Worm (Caenorhabditis elegans) whole organism, young adult: Measurements from ENCODE around the gene srg-50.

Experiments used
- B0019.2 ChIP-seq: fragments of 200-800 bp; sonication (Bioruptor generic); conservative IDR thresholded peaks from 2 replicates; pipeline ENCODE4 v1.3.6; 2022; ENCODE audit warnings: missing genetic modification reagents, missing genetic modification characterization, missing compliant biosample characterization
- F52B5.7 ChIP-seq: sonication (generic microtip); optimal IDR thresholded peaks from 2 replicates; lab custom pipeline; 2016; ENCODE audit warnings: mild to moderate bottlenecking, missing genetic modification characterization, missing compliant biosample characterization
- Y53G8AR.9 ChIP-seq: fragments of 200-800 bp; sonication (Bioruptor generic); conservative IDR thresholded peaks from 2 replicates; pipeline ENCODE4 v1.3.6; 2022; ENCODE audit warnings: missing genetic modification reagents, missing genetic modification characterization, missing compliant biosample characterization
- Y79H2A.3 ChIP-seq: fragments of 200-800 bp; sonication (Bioruptor generic); conservative IDR thresholded peaks from 2 replicates; pipeline ENCODE4 v1.3.6; 2022; ENCODE audit warnings: missing genetic modification reagents, missing genetic modification characterization, missing compliant biosample characterization
- ZK185.1 ChIP-seq: sonication (generic microtip); optimal IDR thresholded peaks from 2 replicates; lab custom pipeline; 2016; ENCODE audit warnings: mild to moderate bottlenecking, missing genetic modification characterization, missing compliant biosample characterization; ENCODE audit not compliant: poor library complexity, severe bottlenecking
- aptf-2 ChIP-seq: fragments of 200-800 bp; sonication (Bioruptor generic); conservative IDR thresholded peaks from 2 replicates; pipeline ENCODE4 v1.3.6; 2022; ENCODE audit warnings: missing genetic modification reagents, missing genetic modification characterization, missing compliant biosample characterization
- ccch-3 ChIP-seq: fragments of 200-800 bp; sonication (Bioruptor generic); optimal IDR thresholded peaks from 2 replicates; lab custom pipeline; 2018; ENCODE audit warnings: mild to moderate bottlenecking, missing genetic modification characterization, missing compliant biosample characterization
- ceh-79 ChIP-seq: sonication (generic microtip); optimal IDR thresholded peaks from 2 replicates; lab custom pipeline; 2017; ENCODE audit warnings: mild to moderate bottlenecking, missing genetic modification characterization, missing compliant biosample characterization
- die-1 ChIP-seq: sonication (generic microtip); optimal IDR thresholded peaks from 2 replicates; lab custom pipeline; 2016; ENCODE audit warnings: missing genotype, mild to moderate bottlenecking, missing genetic modification characterization, missing compliant biosample characterization
- dpl-1 ChIP-seq: fragments of 150-350 bp; optimal IDR thresholded peaks from 2 replicates; lab custom pipeline; 2014; ENCODE audit warnings: missing biosample characterization, missing genetic modification reagents, missing genetic modification characterization
- egl-44 ChIP-seq: fragments of 200-800 bp; sonication (Bioruptor generic); IDR thresholded peaks from 2 replicates; pipeline ENCODE4 v1.3.6; 2022; ENCODE audit warnings: missing genetic modification reagents, missing genetic modification characterization, missing compliant biosample characterization
- egrh-3 ChIP-seq: fragments of 200-800 bp; sonication (Bioruptor generic); IDR thresholded peaks from 2 replicates; pipeline ENCODE4 v1.3.6; 2022; ENCODE audit warnings: missing genetic modification reagents, missing genetic modification characterization, missing compliant biosample characterization
- hlh-26 ChIP-seq: fragments of 200-800 bp; sonication (Bioruptor generic); conservative IDR thresholded peaks from 2 replicates; pipeline ENCODE4 v1.3.6; 2022; ENCODE audit warnings: missing genetic modification reagents, missing genetic modification characterization, missing compliant biosample characterization
- lag-1 ChIP-seq: fragments of 200-800 bp; sonication (Bioruptor generic); IDR thresholded peaks from 2 replicates; pipeline ENCODE4 v1.3.6; 2022; ENCODE audit warnings: missing genetic modification reagents, missing genetic modification characterization, missing compliant biosample characterization
- let-607 ChIP-seq, 2 experiments: fragments of 200-800 bp in 1 of 2; sonication (Bioruptor generic) in 1 of 2; sonication (generic microtip) in 1 of 2; optimal IDR thresholded peaks; 2 replicates each; lab custom pipeline; 2016 to 2018; ENCODE audit warnings: mild to moderate bottlenecking in 2 of 2, missing compliant biosample characterization in 2 of 2, missing genetic modification characterization in 2 of 2, moderate library complexity in 2 of 2, missing genotype in 1 of 2
- lin-40 ChIP-seq: sonication (generic microtip); optimal IDR thresholded peaks from 2 replicates; lab custom pipeline; 2016; ENCODE audit warnings: missing genetic modification characterization, mild to moderate bottlenecking, missing compliant biosample characterization, missing genotype, missing genetic modification reagents
- lin-54 ChIP-seq: fragments of 200-800 bp; sonication (Bioruptor generic); optimal IDR thresholded peaks from 2 replicates; lab custom pipeline; 2018; ENCODE audit warnings: mild to moderate bottlenecking, missing genetic modification characterization, missing compliant biosample characterization
- lir-1 ChIP-seq: fragments of 200-800 bp; sonication (Bioruptor generic); conservative IDR thresholded peaks from 2 replicates; pipeline ENCODE4 v1.3.6; 2022; ENCODE audit warnings: missing genetic modification reagents, missing genetic modification characterization, missing compliant biosample characterization
- lsl-1 ChIP-seq: fragments of 200-800 bp; sonication (Bioruptor generic); optimal IDR thresholded peaks from 2 replicates; lab custom pipeline; 2018; ENCODE audit warnings: mild to moderate bottlenecking, missing genetic modification characterization, moderate library complexity, missing compliant biosample characterization
- lsy-27 ChIP-seq: sonication (generic microtip); optimal IDR thresholded peaks from 2 replicates; lab custom pipeline; 2017; ENCODE audit warnings: missing genetic modification characterization, mild to moderate bottlenecking, missing compliant biosample characterization, antibody characterized with exemption, missing genotype, borderline replicate concordance; ENCODE audit not compliant: insufficient read depth
- madf-6 ChIP-seq: fragments of 200-800 bp; sonication (Bioruptor generic); IDR thresholded peaks from 2 replicates; pipeline ENCODE4 v1.3.6; 2022; ENCODE audit warnings: missing genetic modification reagents, missing genetic modification characterization, missing compliant biosample characterization
- madf-8 ChIP-seq: fragments of 200-800 bp; sonication (Bioruptor generic); conservative IDR thresholded peaks from 2 replicates; pipeline ENCODE4 v1.3.6; 2022; ENCODE audit warnings: missing genetic modification reagents, missing genetic modification characterization, missing compliant biosample characterization
- mel-28 ChIP-seq: sonication (generic microtip); optimal IDR thresholded peaks from 2 replicates; lab custom pipeline; 2016; ENCODE audit warnings: borderline replicate concordance, mild to moderate bottlenecking, missing genetic modification characterization, missing compliant biosample characterization
- mes-4 ChIP-seq: sonication (generic microtip); optimal IDR thresholded peaks from 2 replicates; lab custom pipeline; 2016; ENCODE audit warnings: missing genotype, missing genetic modification characterization, missing compliant biosample characterization
- nfya-1 ChIP-seq: sonication (generic microtip); optimal IDR thresholded peaks from 2 replicates; lab custom pipeline; 2017; ENCODE audit warnings: antibody characterized with exemption, missing compliant biosample characterization, missing genetic modification characterization, borderline replicate concordance; ENCODE audit not compliant: insufficient read depth
- rcor-1 ChIP-seq: fragments of 200-800 bp; sonication (Bioruptor generic); IDR thresholded peaks from 2 replicates; pipeline ENCODE4 v1.3.6; 2022; ENCODE audit warnings: missing genetic modification reagents, missing genetic modification characterization, missing compliant biosample characterization
- rec-8 ChIP-seq, 2 experiments: sonication (generic microtip); optimal IDR thresholded peaks; 2 replicates each; lab custom pipeline; 2016; ENCODE audit warnings: mild to moderate bottlenecking in 2 of 2, missing genetic modification characterization in 2 of 2, missing genetic modification reagents in 2 of 2, missing genotype in 2 of 2, missing biosample characterization in 1 of 2, missing compliant biosample characterization in 1 of 2, moderate library complexity in 1 of 2
- repo-1 ChIP-seq: sonication (generic microtip); optimal IDR thresholded peaks from 2 replicates; lab custom pipeline; 2017; ENCODE audit warnings: mild to moderate bottlenecking, missing genetic modification characterization, missing compliant biosample characterization
- sdz-38 ChIP-seq: sonication (generic microtip); optimal IDR thresholded peaks from 2 replicates; lab custom pipeline; 2016; ENCODE audit warnings: missing genotype, missing genetic modification characterization, missing compliant biosample characterization
- sea-2 ChIP-seq: fragments of 200-800 bp; sonication (Bioruptor generic); IDR thresholded peaks from 2 replicates; pipeline ENCODE4 v1.3.6; 2022; ENCODE audit warnings: missing genetic modification characterization, missing compliant biosample characterization
- snpc-1.3 ChIP-seq: sonication (generic microtip); optimal IDR thresholded peaks from 2 replicates; lab custom pipeline; 2017; ENCODE audit warnings: missing genetic modification characterization, mild to moderate bottlenecking, missing compliant biosample characterization, antibody characterized with exemption, moderate library complexity, missing genotype, missing genetic modification reagents; ENCODE audit not compliant: insufficient read depth
- snpc-3.4 ChIP-seq: sonication (generic microtip); optimal IDR thresholded peaks from 2 replicates; lab custom pipeline; 2017; ENCODE audit warnings: missing genetic modification characterization, mild to moderate bottlenecking, missing compliant biosample characterization, antibody characterized with exemption, moderate library complexity, missing genotype, missing genetic modification reagents
- tbp1 ChIP-seq: fragments of 200-800 bp; sonication (Bioruptor generic); optimal IDR thresholded peaks from 2 replicates; lab custom pipeline; 2018; ENCODE audit warnings: mild to moderate bottlenecking, missing genetic modification characterization, missing compliant biosample characterization
- zim-3 ChIP-seq: sonication (generic microtip); optimal IDR thresholded peaks from 2 replicates; lab custom pipeline; 2017; ENCODE audit warnings: mild to moderate bottlenecking, missing genetic modification characterization, moderate library complexity, missing compliant biosample characterization
- ztf-18 ChIP-seq: sonication (generic microtip); optimal IDR thresholded peaks from 2 replicates; lab custom pipeline; 2016; ENCODE audit warnings: missing genotype, mild to moderate bottlenecking, missing genetic modification characterization, missing compliant biosample characterization
- ztf-25 ChIP-seq: fragments of 200-800 bp; sonication (Bioruptor generic); IDR thresholded peaks from 2 replicates; pipeline ENCODE4 v1.3.6; 2022; ENCODE audit warnings: missing genetic modification reagents, missing genetic modification characterization, missing compliant biosample characterization
- ztf-26 ChIP-seq: sonication (generic microtip); optimal IDR thresholded peaks from 2 replicates; lab custom pipeline; 2017; ENCODE audit warnings: missing genetic modification characterization, missing compliant biosample characterization
- ztf-28 ChIP-seq: fragments of 200-800 bp; sonication (Bioruptor generic); IDR thresholded peaks from 2 replicates; pipeline ENCODE4 v1.3.6; 2022; ENCODE audit warnings: missing genetic modification reagents, missing genetic modification characterization, missing compliant biosample characterization
- ztf-6 ChIP-seq: fragments of 200-800 bp; sonication (Bioruptor generic); IDR thresholded peaks from 2 replicates; pipeline ENCODE4 v1.3.6; 2022; ENCODE audit warnings: missing genetic modification reagents, missing genetic modification characterization, missing compliant biosample characterization

srg-50 gene

ce11 chrIV:7072110-7072509 lies 2.9 kb downstream of the srg-50 start, which contains the start of gene srg-48:
TSS of gene srg-48 (plus strand) at chrIV:7072410.
- TF ChIP-seq dpl-1 (GFP tag; lab: Kevin White, UChicago) (no peak), rec-8 (tag; optimal IDR thresholded peaks at IDR 0.05; lab: Kevin White, UChicago) (no peak), sea-2 (no peak), ceh-79 (tag; lab: Kevin White, UChicago) (no peak), ztf-18 (tag; lab: Kevin White, UChicago) (no peak), snpc-3.4 (no peak), lsy-27 (tag; lab: Kevin White, UChicago) (no peak), sdz-38 (tag; lab: Kevin White, UChicago) (no peak), repo-1 (tag; lab: Kevin White, UChicago) (no peak), Y79H2A.3 (GFP tag; lab: Robert Waterston, UW) (no peak), mes-4 (tag; lab: Kevin White, UChicago) (no peak), ZK185.1 (no peak), ccch-3 (GFP tag; lab: Kevin White, UChicago) (no peak), let-607 (tag; optimal IDR thresholded peaks at IDR 0.05; lab: Kevin White, UChicago) (no peak), egl-44 (GFP tag; lab: Robert Waterston, UW) (no peak), ztf-25 (no peak), lin-54 (GFP tag; lab: Kevin White, UChicago) (no peak), madf-6 (GFP tag; lab: Robert Waterston, UW) (no peak), zim-3 (tag; lab: Kevin White, UChicago) (no peak)
- TF ChIP-seq, all 124 proteins: peak for 0

- TF ChIP-seq lsl-1 (GFP tag; lab: Kevin White, UChicago) = no peak
- TF ChIP-seq ztf-6 (GFP tag; lab: Robert Waterston, UW) = no peak
- TF ChIP-seq hlh-26 = no peak
- TF ChIP-seq zim-3 (tag; lab: Kevin White, UChicago) = no peak
- no peak for TF ChIP-seq egrh-3 (GFP tag; lab: Robert Waterston, UW)
- no peak for TF ChIP-seq snpc-1.3 (tag; lab: Kevin White, UChicago)
- no peak for TF ChIP-seq rcor-1 (GFP tag; lab: Robert Waterston, UW)
- TF ChIP-seq ztf-18 (tag; lab: Kevin White, UChicago) = no peak
- no peak for TF ChIP-seq mel-28
These were observed 7.5 kb downstream of the srg-50 start for ce11 chrIV:7067446-7067845.

ce11 chrIV:7065022-7065421 lies 9.9 kb downstream of the srg-50 start, which contains the start of gene Y43B11AL.1:
TSS of gene Y43B11AL.1 (plus strand) at chrIV:7065322.
- no peak for TF ChIP-seq ztf-26 (tag; lab: Kevin White, UChicago)
- no peak for TF ChIP-seq F52B5.7 (tag; lab: Kevin White, UChicago)
- TF ChIP-seq die-1 (tag; lab: Kevin White, UChicago) = no peak
- no peak for TF ChIP-seq tbp1 (GFP tag; lab: Kevin White, UChicago)
- TF ChIP-seq lsy-27 (tag; lab: Kevin White, UChicago) = no peak
- no peak for TF ChIP-seq egl-44 (GFP tag; lab: Robert Waterston, UW)
- TF ChIP-seq lag-1 (GFP tag; lab: Robert Waterston, UW) = no peak
- no peak for TF ChIP-seq aptf-2
- no peak for TF ChIP-seq nfya-1 (tag; lab: Kevin White, UChicago)
- TF ChIP-seq mel-28 = no peak
- TF ChIP-seq mes-4 (tag; lab: Kevin White, UChicago) = no peak
- no peak for TF ChIP-seq ztf-28
- no peak for TF ChIP-seq madf-8 (GFP tag; lab: Robert Waterston, UW)
- no peak for TF ChIP-seq lir-1 (GFP tag; lab: Robert Waterston, UW)
- no peak for TF ChIP-seq zim-3 (tag; lab: Kevin White, UChicago)
- TF ChIP-seq dpl-1 (GFP tag; lab: Kevin White, UChicago) = no peak
- TF ChIP-seq lsl-1 (GFP tag; lab: Kevin White, UChicago) = no peak
- TF ChIP-seq Y53G8AR.9 (GFP tag; lab: Robert Waterston, UW) = no peak
- TF ChIP-seq lin-40 (tag; lab: Kevin White, UChicago) = no peak
- TF ChIP-seq B0019.2 (GFP tag; lab: Robert Waterston, UW) = no peak
